Fruit fly (Drosophila melanogaster): ENCODE measurements around the gene squ.

Gene squ

DNA sequence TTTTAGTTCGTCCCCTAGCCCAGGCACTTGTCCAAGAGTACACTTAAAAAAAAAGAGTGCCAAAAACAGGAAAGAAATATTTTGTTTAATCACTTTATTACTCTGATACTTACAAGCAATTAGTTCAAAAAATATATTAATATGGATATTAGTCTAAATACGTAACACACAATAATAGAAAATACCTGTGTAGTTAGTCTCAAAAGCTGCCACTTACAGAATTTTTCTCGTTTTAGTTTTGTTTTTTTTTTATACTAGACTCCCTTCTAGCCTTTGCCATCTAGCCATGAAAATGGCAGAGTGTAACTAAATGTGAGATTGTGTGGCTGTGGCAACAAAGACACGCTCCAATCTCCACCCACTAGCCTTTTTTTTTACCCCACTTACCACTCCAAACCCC, 8.0 kb downstream of the squ start (continued):
- TF ChIP-seq CG3995 (GFP tag; optimal IDR thresholded peaks at IDR 0.05), result no peak
- TF ChIP-seq z (GFP tag; IDR thresholded peaks at IDR 0.05), result no peak
- no peak for TF ChIP-seq MTF-1 (GFP tag; optimal IDR thresholded peaks at IDR 0.05; ENCODE audit: borderline replicate concordance)
- no peak for TF ChIP-seq Optix (GFP tag; IDR thresholded peaks at IDR 0.05)
- no peak for TF ChIP-seq Dip3 (GFP tag; optimal IDR thresholded peaks at IDR 0.05)
- TF ChIP-seq gcm (GFP tag; optimal IDR thresholded peaks at IDR 0.05), result no peak
- no peak for TF ChIP-seq chinmo (GFP tag; IDR thresholded peaks at IDR 0.05; ENCODE audit: partially characterized antibody)
- TF ChIP-seq Bteb2 (GFP tag; optimal IDR thresholded peaks at IDR 0.05), result no peak
- TF ChIP-seq slou (GFP tag; optimal IDR thresholded peaks at IDR 0.05), result no peak
- TF ChIP-seq CG3847 (GFP tag; IDR thresholded peaks at IDR 0.05), result no peak
- TF ChIP-seq Xbp1 (GFP tag; optimal IDR thresholded peaks at IDR 0.05), result no peak
- TF ChIP-seq slp2 (GFP tag; optimal IDR thresholded peaks at IDR 0.05), result no peak
- no peak for TF ChIP-seq CG15601 (tag; optimal IDR thresholded peaks at IDR 0.05)
- TF ChIP-seq CG5953 (GFP tag; IDR thresholded peaks at IDR 0.05), result no peak
- TF ChIP-seq gcm2 (GFP tag; optimal IDR thresholded peaks at IDR 0.05), result no peak
- TF ChIP-seq Atf-2 (GFP tag; optimal IDR thresholded peaks at IDR 0.05), result no peak
- no peak for TF ChIP-seq CG6683 (GFP tag; optimal IDR thresholded peaks at IDR 0.05)
- no peak for TF ChIP-seq CG2129 (GFP tag; IDR thresholded peaks at IDR 0.05; ENCODE audit: partially characterized antibody)
- 0 out of 2 replicates have a peak, but pooled peaks have one; percentile 7 for TF ChIP-seq slbo (GFP tag; IDR thresholded peaks at IDR 0.05)

DNA sequence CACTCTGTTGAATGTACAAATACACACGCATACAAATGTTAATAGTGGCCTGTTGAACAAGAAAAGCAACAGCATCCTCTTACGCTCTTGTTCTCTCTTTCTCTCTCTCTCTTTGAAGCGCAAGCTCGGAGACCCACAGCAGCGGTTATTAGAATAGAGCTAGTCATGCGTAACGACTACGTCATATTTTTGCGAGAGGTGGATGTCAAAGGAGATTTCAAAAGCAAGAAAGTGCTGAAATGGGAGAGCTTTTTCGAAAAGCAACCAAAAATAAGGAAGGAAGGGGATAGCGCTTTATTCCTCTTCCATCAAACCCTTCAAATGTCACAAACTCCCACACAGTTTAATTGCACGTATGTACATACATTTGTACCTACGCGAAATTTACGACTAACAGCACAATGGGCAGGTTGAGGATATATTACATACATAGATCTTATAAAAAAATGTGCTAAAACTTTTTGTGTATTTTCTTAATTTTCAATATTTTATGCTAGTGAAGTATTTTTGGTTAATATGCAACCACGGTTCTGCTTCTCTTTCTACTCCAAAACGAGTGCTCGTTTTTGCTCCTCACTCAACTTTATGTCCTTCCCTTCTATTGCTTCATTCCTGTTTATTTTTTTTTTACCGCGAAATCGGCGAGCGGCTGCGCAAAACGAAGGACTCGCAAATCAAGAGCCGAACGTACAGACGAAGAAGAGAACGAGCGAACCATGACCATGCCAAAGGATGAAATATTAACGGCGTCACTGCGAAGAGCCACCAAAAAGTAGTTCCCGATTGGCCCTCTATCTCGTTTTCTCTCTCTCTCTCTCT, 10.2 kb downstream of the squ start:
- TF ChIP-seq CG9609 (GFP tag; optimal IDR thresholded peaks at IDR 0.05) (no peak), HLH54F (GFP tag; optimal IDR thresholded peaks at IDR 0.05) (no peak), NC2β (GFP tag; optimal IDR thresholded peaks at IDR 0.05) (no peak), CG6854 (GFP tag; optimal IDR thresholded peaks at IDR 0.05) (no peak), cg (GFP tag; optimal IDR thresholded peaks at IDR 0.05) (peak; percentile 37), kni (GFP tag; optimal IDR thresholded peaks at IDR 0.05) (no peak), salm (tag; optimal IDR thresholded peaks at IDR 0.05) (no peak), zen2 (GFP tag; IDR thresholded peaks at IDR 0.05; ENCODE audit: partially characterized antibody) (no peak), jumu (GFP tag; optimal IDR thresholded peaks at IDR 0.05) (no peak), CG7745 (tag; optimal IDR thresholded peaks at IDR 0.05) (no peak), CG7271 (tag; optimal IDR thresholded peaks at IDR 0.05) (no peak), CG1647 (GFP tag; optimal IDR thresholded peaks at IDR 0.05) (no peak), Oli (tag; optimal IDR thresholded peaks at IDR 0.05) (peak; percentile 28), CG2889 (GFP tag; IDR thresholded peaks at IDR 0.05) (no peak), CG13296 (GFP tag; optimal IDR thresholded peaks at IDR 0.05) (no peak), CG31224 (GFP tag; IDR thresholded peaks at IDR 0.05) (no peak), HmgZ (tag; optimal IDR thresholded peaks at IDR 0.05) (no peak), CG10543 (GFP tag; optimal IDR thresholded peaks at IDR 0.05) (no peak), Lhr (GFP tag; optimal IDR thresholded peaks at IDR 0.05) (no peak), vfl (GFP tag; optimal IDR thresholded peaks at IDR 0.05) (no peak), p53 (GFP tag; optimal IDR thresholded peaks at IDR 0.05) (no peak), CG3726 (GFP tag; IDR thresholded peaks at IDR 0.05) (no peak), CG10267 (tag; optimal IDR thresholded peaks at IDR 0.05) (no peak), CG14667 (GFP tag; IDR thresholded peaks at IDR 0.05) (no peak), Rfx (GFP tag; IDR thresholded peaks at IDR 0.05) (no peak; the same call in 1 of the 2 replicates), CG3407 (GFP tag; optimal IDR thresholded peaks at IDR 0.05) (no peak), exex (tag; optimal IDR thresholded peaks at IDR 0.05) (no peak), CG6791 (GFP tag; IDR thresholded peaks at IDR 0.05; ENCODE audit: partially characterized antibody) (no peak), CG12391 (tag; optimal IDR thresholded peaks at IDR 0.05) (peak; percentile 33), CG8924 (tag; optimal IDR thresholded peaks at IDR 0.05) (peak; percentile 13), ato (GFP tag; IDR thresholded peaks at IDR 0.05; ENCODE audit: partially characterized antibody) (no peak)

Measured in whole organism, embryonic.